Fruit fly (Drosophila melanogaster) whole organism, pupa: ENCODE data around the gene UQCR-C2.

Experiments
- CG10348 ChIP-seq: fragments of 200-800 bp; sonication (Bioruptor generic); IDR thresholded peaks from 2 replicates; pipeline ENCODE4 v1.3.6; 2022; ENCODE audit warnings: missing biosample characterization, missing genetic modification characterization
- CG12605 ChIP-seq: fragments of 200-800 bp; sonication (Bioruptor generic); IDR thresholded peaks from 2 replicates; pipeline ENCODE4 v1.3.6; 2022; ENCODE audit warnings: missing biosample characterization, missing genetic modification characterization
- CG13204 ChIP-seq: fragments of 200-800 bp; sonication (Bioruptor generic); optimal IDR thresholded peaks from 2 replicates; lab custom pipeline; 2018; ENCODE audit warnings: missing biosample characterization, mild to moderate bottlenecking, missing genetic modification characterization, moderate library complexity
- CG14655 ChIP-seq: fragments of 200-800 bp; sonication (Bioruptor generic); optimal IDR thresholded peaks from 3 replicates; lab custom pipeline; 2017; ENCODE audit warnings: mild to moderate bottlenecking, missing biosample characterization, missing genetic modification reagents, missing genetic modification characterization
- CG15710 ChIP-seq: fragments of 200-800 bp; sonication (Bioruptor generic); optimal IDR thresholded peaks from 2 replicates; lab custom pipeline; 2018; ENCODE audit warnings: missing biosample characterization, mild to moderate bottlenecking, missing genetic modification characterization, moderate library complexity
- CG17806 ChIP-seq: fragments of 200-800 bp; sonication (Bioruptor generic); optimal IDR thresholded peaks from 2 replicates; lab custom pipeline; 2018; ENCODE audit warnings: missing biosample characterization, mild to moderate bottlenecking, missing genetic modification characterization, moderate library complexity
- CG32121 ChIP-seq: fragments of 200-800 bp; sonication (Bioruptor generic); IDR thresholded peaks from 2 replicates; pipeline ENCODE4 v1.3.6; 2022; ENCODE audit warnings: missing biosample characterization, missing genetic modification characterization
- CG34367 ChIP-seq: fragments of 200-800 bp; sonication (Bioruptor generic); optimal IDR thresholded peaks from 2 replicates; lab custom pipeline; 2018; ENCODE audit warnings: missing biosample characterization, mild to moderate bottlenecking, missing genetic modification characterization
- CG4496 ChIP-seq: fragments of 200-800 bp; sonication (Bioruptor generic); IDR thresholded peaks from 3 replicates; pipeline ENCODE4 v1.3.6; 2022; ENCODE audit warnings: missing biosample characterization, missing genetic modification characterization
- CG8159 ChIP-seq: fragments of 200-800 bp; sonication (Bioruptor generic); optimal IDR thresholded peaks from 3 replicates; lab custom pipeline; 2018; ENCODE audit warnings: missing biosample characterization, mild to moderate bottlenecking, missing genetic modification characterization, moderate library complexity
- CG8301 ChIP-seq: fragments of 200-800 bp; sonication (Bioruptor generic); optimal IDR thresholded peaks from 2 replicates; lab custom pipeline; 2018; ENCODE audit warnings: missing biosample characterization, mild to moderate bottlenecking, missing genetic modification characterization
- CG9948 ChIP-seq: fragments of 200-800 bp; sonication (Bioruptor generic); optimal IDR thresholded peaks from 2 replicates; lab custom pipeline; 2018; ENCODE audit warnings: missing biosample characterization, mild to moderate bottlenecking, missing genetic modification characterization, moderate library complexity
- D1 ChIP-seq: fragments of 200-800 bp; sonication (Bioruptor generic); optimal IDR thresholded peaks from 2 replicates; lab custom pipeline; 2018; ENCODE audit warnings: missing biosample characterization, mild to moderate bottlenecking, missing genetic modification characterization, moderate library complexity
- EcR ChIP-seq: fragments of 200-800 bp; sonication (Bioruptor generic); optimal IDR thresholded peaks from 3 replicates; lab custom pipeline; 2019; ENCODE audit warnings: missing biosample characterization, missing genetic modification characterization, mild to moderate bottlenecking, moderate library complexity, missing genetic modification reagents
- Ets98B ChIP-seq: fragments of 200-800 bp; sonication (Bioruptor generic); IDR thresholded peaks from 2 replicates; pipeline ENCODE4 v1.3.6; 2022; ENCODE audit warnings: missing biosample characterization, missing genetic modification characterization
- Pif1A ChIP-seq: fragments of 200-800 bp; sonication (Bioruptor generic); optimal IDR thresholded peaks from 3 replicates; lab custom pipeline; 2016; ENCODE audit warnings: missing biosample characterization, missing genetic modification characterization
- Pif1B ChIP-seq: fragments of 200-800 bp; sonication (Bioruptor generic); optimal IDR thresholded peaks from 3 replicates; lab custom pipeline; 2016; ENCODE audit warnings: missing biosample characterization, missing genetic modification characterization
- Snoo ChIP-seq: fragments of 200-800 bp; sonication (Bioruptor generic); optimal IDR thresholded peaks from 3 replicates; lab custom pipeline; 2017; ENCODE audit warnings: missing biosample characterization, mild to moderate bottlenecking, missing genetic modification characterization, inconsistent platforms
- fd96Ca ChIP-seq: fragments of 200-800 bp; sonication (Bioruptor generic); IDR thresholded peaks from 3 replicates; pipeline ENCODE4 v1.3.6; 2022; ENCODE audit warnings: missing biosample characterization, missing genetic modification characterization
- gl ChIP-seq: fragments of 200-800 bp; sonication (Bioruptor generic); optimal IDR thresholded peaks from 2 replicates; lab custom pipeline; 2018; ENCODE audit warnings: missing biosample characterization, mild to moderate bottlenecking, missing genetic modification characterization
- rn ChIP-seq: fragments of 200-800 bp; sonication (Bioruptor generic); IDR thresholded peaks from 2 replicates; pipeline ENCODE4 v1.3.6; 2022; ENCODE audit warnings: missing biosample characterization, missing genetic modification characterization

Gene UQCR-C2

DNA sequence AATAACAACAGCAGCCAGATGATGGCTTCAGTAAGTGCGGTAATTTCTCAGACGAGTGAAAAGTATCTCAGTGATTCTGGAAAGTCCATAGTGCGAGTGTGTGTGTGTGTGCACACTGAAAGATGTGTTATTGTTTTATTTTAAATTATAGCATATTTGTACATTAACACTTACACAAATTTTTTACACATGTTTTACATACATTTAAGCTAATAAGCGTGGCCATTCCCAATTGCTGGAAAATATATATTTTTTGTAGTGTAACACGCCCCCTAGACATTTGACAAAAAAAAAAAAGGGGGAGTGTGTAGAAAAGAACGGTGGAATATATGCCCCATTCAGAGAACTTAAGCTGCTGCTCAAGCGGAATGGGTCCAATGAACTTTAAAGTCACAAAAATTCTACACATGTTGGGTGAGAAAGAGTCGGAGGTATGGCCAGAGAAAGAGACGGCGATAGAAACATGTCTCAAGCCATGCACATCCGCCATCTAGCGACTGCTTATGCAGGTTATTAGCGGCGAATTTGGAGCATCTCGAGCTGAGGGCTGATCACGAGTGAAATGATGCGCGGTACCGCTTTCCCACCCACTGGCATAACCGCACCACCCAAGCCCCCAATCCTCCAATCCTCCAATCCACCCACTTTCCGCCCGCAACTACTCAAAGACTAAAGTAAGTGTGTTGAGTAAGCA lies 48.1 kb downstream of the UQCR-C2 start:
- TF ChIP-seq CG8159: no peak
- TF ChIP-seq EcR (GFP tag; lab: Kevin White, UChicago): peak; percentile 19
- no peak for TF ChIP-seq CG32121
- TF ChIP-seq fd96Ca: no peak
- no peak for TF ChIP-seq D1 (tag; lab: Kevin White, UChicago)
- no peak for TF ChIP-seq CG12605 (GFP tag; lab: Robert Waterston, UW)
- 0 out of 3 replicates have a peak, but pooled peaks have one; percentile 47 for TF ChIP-seq CG4496 (GFP tag; lab: Robert Waterston, UW)
- no peak for TF ChIP-seq Pif1A (GFP tag; lab: Kevin White, UChicago)
- no peak for TF ChIP-seq rn
- no peak for TF ChIP-seq CG15710 (tag; lab: Kevin White, UChicago)
- no peak for TF ChIP-seq CG13204 (GFP tag; lab: Kevin White, UChicago)
- TF ChIP-seq Ets98B (GFP tag; lab: Robert Waterston, UW): no peak
- no peak for TF ChIP-seq CG9948 (tag; lab: Kevin White, UChicago)
- TF ChIP-seq CG34367 (tag; lab: Kevin White, UChicago): no peak
- no peak for TF ChIP-seq Pif1B (GFP tag; lab: Kevin White, UChicago)
- peak; percentile 35 for TF ChIP-seq CG8301 (tag; lab: Kevin White, UChicago)
- TF ChIP-seq gl (tag; lab: Kevin White, UChicago): no peak
- TF ChIP-seq CG10348 (GFP tag; lab: Robert Waterston, UW): no peak

- no peak for TF ChIP-seq CG14655 (GFP tag; lab: Kevin White, UChicago)
- no peak for TF ChIP-seq CG34367 (tag; lab: Kevin White, UChicago)
- no peak for TF ChIP-seq Ets98B (GFP tag; lab: Robert Waterston, UW)
- TF ChIP-seq CG12605 (GFP tag; lab: Robert Waterston, UW): no peak
- no peak for TF ChIP-seq CG32121
- TF ChIP-seq CG4496 (GFP tag; lab: Robert Waterston, UW): no peak
- TF ChIP-seq CG17806: no peak
Measured at dm6 chr3L:16634091-16634490, 50.2 kb downstream of the UQCR-C2 start.

dm6 chr3L:16634529-16634928 lies 50.6 kb downstream of the UQCR-C2 start:
- no peak for TF ChIP-seq fd96Ca
- TF ChIP-seq CG8159: peak; percentile 45
- peak; percentile 55 for TF ChIP-seq CG9948 (tag; lab: Kevin White, UChicago)
- TF ChIP-seq D1 (tag; lab: Kevin White, UChicago): peak; percentile 7
- TF ChIP-seq gl (tag; lab: Kevin White, UChicago): no peak
- peak; percentile 31 for TF ChIP-seq CG8301 (tag; lab: Kevin White, UChicago)
- TF ChIP-seq CG17806: peak; percentile 26
- TF ChIP-seq CG14655 (GFP tag; lab: Kevin White, UChicago): peak; percentile 31
- TF ChIP-seq Snoo (tag; lab: Kevin White, UChicago): no peak
- peak; percentile 9 for TF ChIP-seq CG15710 (tag; lab: Kevin White, UChicago)
- TF ChIP-seq CG13204 (GFP tag; lab: Kevin White, UChicago): no peak
- no peak for TF ChIP-seq rn
- TF ChIP-seq CG4496 (GFP tag; lab: Robert Waterston, UW): peak; percentile 31; the same call in 2 of the 3 replicates
- no peak for TF ChIP-seq Pif1B (GFP tag; lab: Kevin White, UChicago)
- TF ChIP-seq Pif1A (GFP tag; lab: Kevin White, UChicago): peak; percentile 17
- TF ChIP-seq, all 21 proteins: peak for 9
